Worm (Caenorhabditis elegans): ENCODE results near the gene C27H5.6.

The C27H5.6 gene

DNA sequence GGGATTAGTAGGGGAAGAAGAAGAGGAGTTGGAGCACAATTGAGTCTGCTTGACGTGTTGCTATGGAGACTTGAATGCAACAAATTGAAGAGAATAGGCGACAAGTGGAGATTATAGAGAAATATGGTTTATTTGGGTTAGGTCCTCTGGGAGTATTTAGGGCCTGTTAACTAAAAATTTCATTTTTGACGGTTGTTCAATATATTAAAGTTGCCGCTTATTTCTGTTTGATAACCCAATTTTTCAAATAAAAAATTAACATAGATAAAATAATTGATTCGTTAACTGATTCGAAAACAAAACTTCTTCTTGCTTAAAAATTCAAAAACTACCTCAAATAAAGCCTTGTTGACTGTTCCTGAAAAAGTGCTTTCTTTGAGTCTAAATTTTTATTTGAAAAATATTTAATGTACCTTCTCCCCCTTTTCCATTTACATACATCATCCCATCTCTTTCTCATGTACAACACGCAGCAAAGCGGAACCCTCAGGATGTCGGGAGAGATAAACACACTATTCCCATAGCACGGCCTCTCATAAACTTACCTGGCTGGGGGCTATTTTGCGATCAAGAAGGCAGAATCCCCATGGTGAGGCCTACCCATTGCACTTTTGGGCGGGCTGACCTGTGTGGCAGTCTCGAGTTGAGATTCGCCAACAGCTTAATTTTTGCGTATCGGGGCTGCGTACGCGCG is 15.6 kb downstream of the C27H5.6 start, which contains the start of gene dyf-13:
TSS of gene dyf-13 (minus strand) at position 51 of the 694 bp plus-strand sequence.
- TF ChIP-seq him-1 (tag; optimal IDR thresholded peaks at IDR 0.05) (no peak), W03F9.2 (tag; optimal IDR thresholded peaks at IDR 0.05) (no peak), dao-5 (tag; optimal IDR thresholded peaks at IDR 0.05) (no peak)

DNA sequence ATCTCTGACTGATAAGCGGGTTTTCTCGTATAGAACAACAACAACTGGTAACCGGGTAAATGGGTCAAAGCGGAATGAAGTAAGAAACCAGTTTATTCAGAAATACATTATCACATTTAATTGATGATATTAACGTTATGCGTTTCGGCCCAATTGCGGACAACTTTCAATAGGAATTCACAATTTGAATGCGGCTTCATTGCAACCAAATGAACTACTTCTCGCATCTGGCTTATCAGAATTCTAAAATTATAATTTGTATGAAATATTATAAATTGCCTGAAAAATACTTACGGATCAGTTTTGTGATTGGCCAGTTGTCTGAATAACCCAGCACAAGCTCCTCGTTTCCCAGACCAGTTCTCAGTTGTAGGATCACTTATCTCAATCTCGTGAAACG is 18.3 kb downstream of the C27H5.6 start, which contains the start of gene col-36:
TSS of gene col-36 (minus strand) at position 101 of the 400 bp plus-strand sequence.
- TF ChIP-seq him-1 (tag; optimal IDR thresholded peaks at IDR 0.05), result no peak
- TF ChIP-seq W03F9.2 (tag; optimal IDR thresholded peaks at IDR 0.05), result no peak
- TF ChIP-seq dao-5 (tag; optimal IDR thresholded peaks at IDR 0.05), result no peak

DNA sequence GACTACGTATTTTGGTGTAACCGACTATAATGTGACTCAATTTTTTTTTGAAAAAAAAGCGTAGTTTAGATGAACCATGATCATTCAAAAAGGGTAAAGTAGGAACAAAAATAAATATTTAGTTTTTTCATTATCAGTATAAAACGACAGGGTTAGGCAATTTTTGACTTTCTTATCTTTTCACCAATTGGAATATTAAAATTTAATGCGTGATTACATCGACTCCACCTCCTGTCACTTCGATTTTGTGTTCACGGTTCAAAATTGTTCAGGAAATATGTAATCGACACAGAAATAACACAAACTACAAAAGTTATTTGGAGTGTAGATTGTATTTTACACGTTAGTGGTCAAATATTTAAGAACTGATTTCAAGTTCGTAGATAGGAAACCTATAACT is 20.2 kb downstream of the C27H5.6 start:
- TF ChIP-seq him-1 (tag; optimal IDR thresholded peaks at IDR 0.05) (no peak), dao-5 (tag; optimal IDR thresholded peaks at IDR 0.05) (no peak), W03F9.2 (tag; optimal IDR thresholded peaks at IDR 0.05) (no peak)

DNA sequence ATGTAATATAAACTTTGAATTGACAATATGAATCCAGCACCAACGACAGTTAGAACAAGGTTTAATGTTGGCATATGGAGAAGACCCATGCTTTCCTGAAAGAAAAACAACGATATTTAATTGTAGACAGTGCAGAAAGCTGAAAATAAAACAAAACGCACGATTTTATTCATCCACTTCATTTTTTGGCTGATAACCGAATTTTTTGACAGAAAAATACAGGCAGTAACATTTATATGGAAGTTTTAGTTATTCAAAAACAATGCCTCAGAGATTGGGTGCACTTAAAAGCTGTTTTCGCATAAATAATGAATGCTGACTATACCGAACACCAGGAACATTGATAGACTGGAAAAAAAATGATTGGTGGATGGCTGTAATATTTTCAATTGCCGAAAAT is 21.3 kb downstream of the C27H5.6 start, which contains the start of gene mfsd-13.2:
TSS of gene mfsd-13.2 (minus strand) at position 101 of the 400 bp plus-strand sequence.
- TF ChIP-seq dao-5 (tag; optimal IDR thresholded peaks at IDR 0.05), result no peak
- TF ChIP-seq W03F9.2 (tag; optimal IDR thresholded peaks at IDR 0.05), result no peak
- no peak for TF ChIP-seq him-1 (tag; optimal IDR thresholded peaks at IDR 0.05)

DNA sequence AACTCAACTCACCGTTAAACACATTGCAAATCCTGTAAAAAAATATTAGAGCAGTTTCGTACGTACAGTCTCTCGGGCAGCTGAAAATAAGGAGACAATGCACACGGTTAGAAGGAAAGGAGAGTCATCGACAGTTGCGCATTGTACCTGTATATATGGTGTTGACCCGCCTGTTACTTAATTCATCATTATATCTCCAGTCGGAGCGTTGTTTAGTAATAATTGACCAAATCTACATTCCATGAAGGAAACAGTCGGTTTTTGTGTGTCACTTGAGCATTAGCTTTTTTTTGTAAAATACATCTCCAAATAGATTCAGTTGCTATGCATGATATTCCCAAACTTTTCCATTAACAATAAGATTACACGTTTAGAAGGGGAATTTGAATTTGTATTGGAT is 25.5 kb downstream of the C27H5.6 start, which contains the start of gene C27H5.12:
TSS of gene C27H5.12 (minus strand) at position 101 of the 400 bp plus-strand sequence.
- TF ChIP-seq him-1 (tag; optimal IDR thresholded peaks at IDR 0.05) (no peak), W03F9.2 (tag; optimal IDR thresholded peaks at IDR 0.05) (no peak), dao-5 (tag; optimal IDR thresholded peaks at IDR 0.05) (no peak)

DNA sequence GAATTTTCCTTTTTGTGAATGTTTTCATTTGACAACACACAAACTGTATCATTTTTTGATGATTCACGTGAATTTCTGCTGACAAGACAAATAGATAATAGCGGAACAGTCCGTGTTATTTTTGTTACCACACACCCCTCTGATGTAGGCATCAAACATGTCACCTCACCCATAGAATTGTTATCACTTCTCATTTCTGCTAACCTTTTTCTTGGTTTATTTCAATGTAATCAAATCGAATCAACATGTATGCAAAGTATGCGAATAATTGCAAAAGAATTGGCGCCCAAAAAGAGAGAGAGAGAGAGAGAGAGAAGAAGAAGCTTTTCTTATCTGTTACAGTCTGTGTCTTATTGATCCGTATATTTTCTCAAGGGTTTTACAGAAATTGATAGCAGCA is 29.6 kb downstream of the C27H5.6 start:
- TF ChIP-seq W03F9.2 (tag; optimal IDR thresholded peaks at IDR 0.05) (no peak), dao-5 (tag; optimal IDR thresholded peaks at IDR 0.05) (no peak), him-1 (tag; optimal IDR thresholded peaks at IDR 0.05) (no peak)

DNA sequence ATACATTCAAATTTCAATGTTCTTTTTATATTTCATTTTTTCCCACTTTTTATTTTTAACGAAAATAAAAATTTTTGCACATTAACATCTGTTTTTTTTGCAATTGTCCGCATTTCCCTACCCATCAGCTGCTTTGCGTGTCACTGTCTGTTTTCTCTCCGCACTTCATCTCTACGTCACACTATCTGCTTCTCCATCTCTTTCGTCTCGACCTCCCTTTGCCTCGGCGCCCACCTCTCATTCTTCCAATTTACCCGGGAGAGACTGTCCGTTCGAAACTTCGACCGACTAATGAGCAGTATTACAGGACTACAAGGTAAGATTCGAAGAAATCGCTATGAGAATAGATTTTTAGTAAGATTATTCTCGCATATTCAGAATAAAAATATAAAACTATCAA is 31.6 kb downstream of the C27H5.6 start, which contains the start of gene C27H5.2:
TSS of gene C27H5.2 (plus strand) at position 190 of the 400 bp plus-strand sequence.
- no peak for TF ChIP-seq W03F9.2 (tag; optimal IDR thresholded peaks at IDR 0.05)
- no peak for TF ChIP-seq him-1 (tag; optimal IDR thresholded peaks at IDR 0.05)
- TF ChIP-seq dao-5 (tag; optimal IDR thresholded peaks at IDR 0.05), result no peak

DNA sequence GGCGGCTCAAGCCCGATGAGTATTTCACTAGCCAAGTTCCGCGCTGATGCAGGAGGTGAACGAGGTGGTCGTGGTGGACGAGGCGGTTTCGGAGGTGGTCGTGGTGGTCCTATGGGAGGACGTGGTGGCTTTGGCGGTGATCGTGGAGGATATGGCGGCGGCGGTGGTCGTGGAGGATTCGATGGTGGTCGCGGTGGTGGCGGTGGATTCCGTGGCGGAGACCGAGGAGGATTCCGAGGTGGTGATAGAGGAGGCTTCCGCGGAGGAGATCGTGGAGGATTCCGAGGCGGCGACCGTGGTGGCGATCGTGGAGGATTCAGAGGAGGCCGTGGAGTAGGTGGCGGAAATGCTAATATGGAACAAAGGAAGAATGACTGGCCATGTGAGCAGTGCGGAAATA is 32.3 kb downstream of the C27H5.6 start:
- TF ChIP-seq W03F9.2 (tag; optimal IDR thresholded peaks at IDR 0.05) (no peak), him-1 (tag; optimal IDR thresholded peaks at IDR 0.05) (no peak), dao-5 (tag; optimal IDR thresholded peaks at IDR 0.05) (no peak)

DNA sequence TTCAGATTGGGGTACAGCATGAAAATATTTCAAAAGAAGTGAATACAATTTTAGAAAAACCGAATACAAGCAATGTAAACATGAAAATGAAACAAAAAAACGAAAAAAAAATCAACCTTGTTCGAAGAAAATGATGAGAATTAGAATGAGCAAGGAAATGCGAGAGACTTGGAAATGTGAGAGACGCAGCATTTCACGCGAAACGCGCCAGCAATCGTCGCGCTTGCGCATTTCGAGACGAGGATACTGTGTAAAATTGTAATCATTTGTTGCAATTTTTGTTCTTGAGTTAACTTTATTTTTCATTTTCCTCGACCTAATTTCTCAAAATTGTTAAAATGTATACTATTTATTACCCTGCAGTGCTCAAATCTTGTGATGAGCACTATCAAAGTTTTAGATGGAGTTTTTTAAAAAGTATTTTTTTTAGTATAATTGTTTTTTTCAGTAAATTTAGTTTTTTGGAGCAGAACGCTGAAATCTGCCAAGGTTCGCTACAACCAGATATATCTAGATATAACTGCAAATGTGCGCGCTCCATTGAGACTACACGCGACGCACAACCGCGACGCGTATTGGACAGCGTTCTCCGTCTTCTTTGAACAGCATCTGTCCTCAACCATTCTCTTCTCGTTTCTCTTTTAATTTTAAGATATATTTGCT is 34.9 kb downstream of the C27H5.6 start, which contains the start of gene fust-1:
TSS of gene fust-1 (plus strand) at position 613 of the 663 bp plus-strand sequence.
- TF ChIP-seq him-1 (tag; optimal IDR thresholded peaks at IDR 0.05) (peak; percentile 86), dao-5 (tag; optimal IDR thresholded peaks at IDR 0.05) (no peak), W03F9.2 (tag; optimal IDR thresholded peaks at IDR 0.05) (peak; percentile 97)

DNA sequence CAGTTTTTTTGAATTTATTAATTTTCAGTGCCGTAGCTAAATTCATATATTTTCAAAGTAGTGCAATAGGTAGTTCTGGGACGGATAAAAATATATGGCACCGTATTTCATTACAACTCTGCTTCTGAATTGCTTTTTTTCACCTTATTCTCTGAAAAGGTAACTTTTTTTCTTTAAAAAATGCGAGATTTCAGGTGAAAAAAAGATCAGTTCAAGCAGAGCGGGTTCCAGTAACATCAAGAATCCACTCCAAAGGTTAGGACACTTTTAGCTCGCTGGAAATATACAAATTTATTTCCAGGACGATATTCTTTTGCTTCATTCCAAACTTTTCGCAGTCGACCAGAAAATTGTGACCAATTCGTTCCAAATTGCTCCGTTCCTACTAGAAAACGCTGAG is 38.9 kb downstream of the C27H5.6 start, which contains the start of gene T07F8.1:
TSS of gene T07F8.1 (plus strand) at position 301 of the 400 bp plus-strand sequence.
- no peak for TF ChIP-seq W03F9.2 (tag; optimal IDR thresholded peaks at IDR 0.05)
- no peak for TF ChIP-seq him-1 (tag; optimal IDR thresholded peaks at IDR 0.05)
- TF ChIP-seq dao-5 (tag; optimal IDR thresholded peaks at IDR 0.05), result no peak

DNA sequence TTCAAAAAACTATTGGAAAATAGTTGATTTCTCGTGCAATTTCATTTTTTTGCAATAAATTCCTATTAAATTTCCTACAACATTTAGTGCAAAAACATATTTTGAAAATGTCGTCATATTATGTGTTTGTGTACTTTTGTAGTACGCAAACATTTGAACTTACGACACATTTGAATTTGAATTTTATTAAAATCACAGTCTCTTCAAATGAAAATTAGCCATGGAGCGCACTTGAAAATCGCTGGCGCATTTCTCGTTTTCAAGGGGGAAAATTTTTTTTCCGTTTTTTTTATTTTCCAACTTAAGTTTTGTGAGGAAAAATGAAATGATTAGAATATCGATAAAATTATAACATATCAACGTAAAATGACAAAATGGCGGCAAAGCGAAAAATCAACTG is 39.5 kb downstream of the C27H5.6 start:
- peak; percentile 56 for TF ChIP-seq W03F9.2 (tag; optimal IDR thresholded peaks at IDR 0.05)
- TF ChIP-seq him-1 (tag; optimal IDR thresholded peaks at IDR 0.05), result no peak
- TF ChIP-seq dao-5 (tag; optimal IDR thresholded peaks at IDR 0.05), result no peak

DNA sequence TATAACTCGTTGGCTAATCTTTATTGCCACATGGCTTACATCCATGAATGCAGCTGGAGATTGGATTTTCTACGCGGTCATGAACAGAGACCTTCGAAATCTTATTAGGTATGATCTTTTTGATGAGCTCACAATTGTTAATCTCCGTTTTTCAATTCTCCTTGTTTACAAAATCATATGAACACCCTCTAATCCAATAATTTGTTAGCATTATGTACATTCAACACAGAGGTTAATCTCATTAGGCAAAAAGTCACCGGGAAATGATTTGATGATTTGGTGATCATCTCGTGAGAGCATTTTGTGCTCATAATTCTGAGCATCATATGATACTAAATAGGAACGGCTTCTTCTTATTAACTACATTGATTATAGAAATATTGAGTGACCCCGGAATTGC is 40.8 kb downstream of the C27H5.6 start:
- TF ChIP-seq dao-5 (tag; optimal IDR thresholded peaks at IDR 0.05) (no peak), him-1 (tag; optimal IDR thresholded peaks at IDR 0.05) (no peak), W03F9.2 (tag; optimal IDR thresholded peaks at IDR 0.05) (no peak)

DNA sequence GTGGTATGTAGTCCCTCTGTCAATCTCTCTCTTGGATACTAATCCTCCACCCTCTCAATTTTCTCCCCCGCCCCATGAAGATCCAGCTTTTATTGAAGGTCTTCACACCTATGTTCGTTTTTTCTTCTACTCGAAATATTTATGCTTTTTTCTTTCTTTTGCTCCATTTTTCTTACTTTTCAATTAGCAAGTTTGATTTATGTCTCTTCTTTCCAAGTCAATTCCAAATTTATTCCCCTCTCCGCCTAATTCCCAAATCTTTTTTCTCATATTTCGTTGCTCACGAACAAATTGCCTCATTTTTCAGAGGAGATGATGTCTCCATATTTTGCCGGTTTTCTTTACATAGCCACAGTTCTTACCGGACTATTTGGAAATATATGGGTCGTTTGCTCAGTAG is 42.7 kb downstream of the C27H5.6 start, which contains the start of gene npr-31:
TSS of gene npr-31 (plus strand) at position 301 of the 400 bp plus-strand sequence.
- no peak for TF ChIP-seq him-1 (tag; optimal IDR thresholded peaks at IDR 0.05)
- TF ChIP-seq W03F9.2 (tag; optimal IDR thresholded peaks at IDR 0.05), result no peak
- TF ChIP-seq dao-5 (tag; optimal IDR thresholded peaks at IDR 0.05), result no peak

DNA sequence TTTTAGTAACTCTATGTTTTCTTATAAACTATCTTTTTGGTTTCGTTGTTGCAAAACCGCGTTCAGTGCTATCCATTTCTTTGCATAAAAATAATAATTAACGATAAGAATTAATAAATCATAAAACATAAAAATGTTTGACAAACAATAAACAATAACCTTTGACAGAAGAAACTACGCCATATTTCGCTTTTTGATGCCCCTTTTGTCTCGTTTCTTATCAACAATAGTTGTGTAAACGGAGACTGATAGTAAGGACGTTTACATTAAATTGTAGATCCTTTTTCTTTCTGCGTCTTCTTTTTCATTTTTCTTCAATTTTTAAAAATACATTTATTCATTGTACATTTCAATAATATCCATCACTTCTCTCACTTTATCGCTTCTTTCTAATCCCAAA is 47.9 kb downstream of the C27H5.6 start:
- TF ChIP-seq dao-5 (tag; optimal IDR thresholded peaks at IDR 0.05), result no peak
- no peak for TF ChIP-seq him-1 (tag; optimal IDR thresholded peaks at IDR 0.05)
- TF ChIP-seq W03F9.2 (tag; optimal IDR thresholded peaks at IDR 0.05), result no peak

Data from whole organism, L4/young adult.